Worm (Caenorhabditis elegans): ENCODE results near the gene ifc-1.
A peak's percentile ranks its signal among the peaks of the same experiment; 100 is the strongest.

ifc-1 gene

DNA sequence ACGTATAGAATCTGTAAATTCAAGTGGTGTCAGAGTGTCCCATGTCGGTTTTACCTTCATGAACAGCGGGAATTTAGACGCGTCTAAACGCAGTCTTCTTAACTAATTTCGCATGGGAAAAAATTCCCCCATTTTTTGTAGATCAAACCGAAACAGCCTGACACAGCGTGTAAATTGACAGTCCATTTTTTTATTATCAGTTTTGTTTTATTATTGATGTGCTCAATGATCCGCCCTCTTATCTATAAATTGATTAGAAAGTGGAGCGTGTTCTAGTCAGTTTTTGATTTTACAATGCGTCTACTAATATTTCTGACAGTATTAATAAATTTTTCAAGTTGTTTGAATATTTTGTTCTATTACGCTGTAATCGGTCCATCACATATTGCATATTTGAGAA, 32.1 kb upstream of the ifc-1 start, which contains the start of gene ugt-53 (continued):
- TF ChIP-seq zip-2 (tag; optimal IDR thresholded peaks at IDR 0.05) = no peak
- TF ChIP-seq fkh-10 (GFP tag; optimal IDR thresholded peaks at IDR 0.05) = no peak
- no peak for TF ChIP-seq Y48G9A.11 (GFP tag; IDR thresholded peaks at IDR 0.05)
- TF ChIP-seq nhr-111 (GFP tag; optimal IDR thresholded peaks at IDR 0.05) = no peak
- no peak for TF ChIP-seq aly-2 (tag; optimal IDR thresholded peaks at IDR 0.05)
- TF ChIP-seq jun-1 (tag; optimal IDR thresholded peaks at IDR 0.05) = no peak
- TF ChIP-seq pqm-1 (tag; optimal IDR thresholded peaks at IDR 0.05) = peak; percentile 43
- no peak for TF ChIP-seq daf-19 (GFP tag; conservative IDR thresholded peaks at IDR 0.05)

DNA sequence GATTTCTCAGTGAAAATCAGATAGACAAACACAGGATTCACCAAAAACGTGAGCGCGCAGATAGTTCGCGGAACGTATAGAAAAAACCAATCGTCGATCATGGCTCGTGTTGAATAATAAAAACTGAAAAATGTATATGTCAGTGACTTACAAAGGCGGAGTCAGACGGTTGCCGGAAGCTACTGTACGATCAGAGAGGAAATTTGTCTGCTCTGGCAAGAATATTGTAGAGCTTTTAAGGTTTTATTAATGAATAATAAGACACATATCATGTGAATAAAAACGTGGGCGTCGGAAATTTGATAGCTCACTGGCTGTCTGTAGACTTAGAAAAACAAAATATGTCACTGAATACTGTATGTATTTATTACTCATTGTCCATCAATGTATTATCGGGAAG, 25.7 kb upstream of the ifc-1 start, which contains the start of gene srj-57:
srj-57 (minus strand) TSS at position 101 of the 400 bp plus-strand sequence.
- TF ChIP-seq lir-3 (tag; optimal IDR thresholded peaks at IDR 0.05) = no peak

DNA sequence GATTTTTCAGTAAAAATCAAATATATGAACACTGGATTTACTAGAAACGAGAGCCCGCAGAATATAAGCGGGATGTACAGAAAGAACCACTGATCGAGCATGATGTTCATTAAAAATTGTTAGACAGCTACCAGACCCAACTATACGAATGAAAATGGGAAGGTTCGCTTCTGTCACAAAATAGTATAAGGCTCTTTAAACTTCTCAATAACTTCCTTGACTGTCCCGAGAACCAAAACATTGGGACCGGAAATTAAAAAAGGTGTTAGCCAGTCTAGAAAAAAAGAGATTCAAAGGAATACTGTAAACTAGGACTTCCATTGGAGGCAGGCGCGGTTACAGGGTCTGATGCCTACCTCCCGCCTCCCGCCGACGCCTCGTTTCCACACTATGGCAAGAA, 23.4 kb upstream of the ifc-1 start, which contains the start of gene srj-55:
srj-55 (minus strand) TSS at position 101 of the 400 bp plus-strand sequence.
- TF ChIP-seq pqm-1 (tag; optimal IDR thresholded peaks at IDR 0.05) (no peak), skn-1 (tag; optimal IDR thresholded peaks at IDR 0.05) (no peak), zip-2 (tag; optimal IDR thresholded peaks at IDR 0.05) (no peak)

DNA sequence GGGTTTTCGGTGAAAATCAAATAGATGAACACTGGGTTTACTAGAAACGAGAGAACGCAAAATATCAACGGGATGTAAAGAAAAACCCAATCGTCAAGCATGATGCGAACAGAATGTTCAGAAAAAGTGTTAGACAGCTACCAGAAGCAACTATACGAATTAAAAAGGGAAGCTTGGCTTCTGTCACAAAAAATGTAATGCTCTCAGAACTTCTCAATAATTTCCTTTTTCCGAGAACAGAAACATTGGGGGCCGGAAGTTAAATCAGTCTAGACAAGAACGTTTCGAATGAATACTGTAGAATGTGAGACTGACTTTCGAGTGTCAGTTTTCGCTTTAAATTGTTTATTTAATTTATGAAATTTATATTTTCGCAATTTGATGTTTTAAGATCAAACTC, 21.5 kb upstream of the ifc-1 start, which contains the start of gene srj-54:
srj-54 (minus strand) TSS at position 101 of the 400 bp plus-strand sequence.
- TF ChIP-seq unc-62 (GFP tag; optimal IDR thresholded peaks at IDR 0.05 in 1 of 2) (peak in 1 of 2 experiments; percentile 74), unc-62 (tag; optimal IDR thresholded peaks at IDR 0.05) (no peak), tag-97 (GFP tag; IDR thresholded peaks at IDR 0.05) (no peak)

DNA sequence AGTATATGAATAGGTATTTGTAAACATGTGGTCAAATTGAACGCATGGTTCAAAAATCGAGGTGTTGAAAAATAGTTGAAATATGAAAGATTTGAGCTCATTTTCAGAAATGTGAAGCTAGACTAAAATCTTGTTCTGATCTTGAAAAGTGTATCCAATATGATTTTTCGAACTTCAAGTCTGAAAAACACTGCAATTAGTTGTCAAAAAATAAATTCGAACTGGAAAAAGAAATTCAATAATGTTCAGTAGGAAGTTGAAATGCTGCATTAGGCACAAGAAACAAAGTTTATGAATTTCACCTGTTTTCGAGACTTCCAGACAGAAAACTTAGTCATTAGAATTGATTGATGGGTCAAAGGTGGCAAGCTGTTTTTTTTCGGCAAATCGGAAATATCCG, 19.7 kb upstream of the ifc-1 start, which contains the start of gene srh-270:
srh-270 (minus strand) TSS at position 101 of the 400 bp plus-strand sequence.
- no peak for TF ChIP-seq egl-43 (GFP tag; IDR thresholded peaks at IDR 0.05)
- TF ChIP-seq dpl-1 (GFP tag; optimal IDR thresholded peaks at IDR 0.05) = no peak
- no peak for TF ChIP-seq lir-3 (tag; optimal IDR thresholded peaks at IDR 0.05)
- no peak for TF ChIP-seq unc-130 (GFP tag; optimal IDR thresholded peaks at IDR 0.05)
- no peak for TF ChIP-seq mxl-3 (GFP tag; optimal IDR thresholded peaks at IDR 0.05)
- TF ChIP-seq daf-12 (tag; optimal IDR thresholded peaks at IDR 0.05) = no peak
- TF ChIP-seq aha-1 (tag) = peak; percentile 2
- no peak for TF ChIP-seq nhr-41 (GFP tag; IDR thresholded peaks at IDR 0.05)
- TF ChIP-seq lim-7 (GFP tag; IDR thresholded peaks at IDR 0.05) = no peak
- TF ChIP-seq hlh-30 (tag; optimal IDR thresholded peaks at IDR 0.05; ENCODE audit: insufficient read depth) = no peak
- TF ChIP-seq unc-62 (GFP tag; optimal IDR thresholded peaks at IDR 0.05 in 1 of 2) = peak in 1 of 2 experiments; percentile 17
- no peak for TF ChIP-seq unc-62 (tag; optimal IDR thresholded peaks at IDR 0.05)
- TF ChIP-seq daf-19 (GFP tag; conservative IDR thresholded peaks at IDR 0.05) = no peak
- no peak for TF ChIP-seq gei-8 (GFP tag; optimal IDR thresholded peaks at IDR 0.05)

DNA sequence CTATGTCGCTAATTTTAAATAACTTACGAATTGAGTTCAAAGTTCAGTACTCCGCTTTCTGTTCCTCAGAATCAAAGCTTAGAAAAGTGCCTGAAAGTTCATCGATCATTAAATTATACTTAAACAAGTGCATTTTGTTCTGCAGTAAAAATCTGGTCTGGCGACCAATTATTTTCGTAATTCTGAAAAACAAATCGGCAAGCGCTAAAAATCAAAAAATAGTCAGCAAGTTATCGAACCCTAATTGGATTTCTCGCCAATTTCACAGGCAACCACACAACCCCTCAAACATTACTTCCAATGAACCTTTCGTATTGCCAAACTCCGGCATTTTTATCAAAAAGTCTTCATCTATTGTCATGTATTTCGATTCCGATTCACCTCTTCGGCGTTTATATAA, 18.2 kb upstream of the ifc-1 start, which contains the start of gene srh-272:
srh-272 (plus strand) TSS at position 301 of the 400 bp plus-strand sequence.
- no peak for TF ChIP-seq zfp-2 (tag; optimal IDR thresholded peaks at IDR 0.05)
- TF ChIP-seq fkh-10 (GFP tag; optimal IDR thresholded peaks at IDR 0.05) = no peak

DNA sequence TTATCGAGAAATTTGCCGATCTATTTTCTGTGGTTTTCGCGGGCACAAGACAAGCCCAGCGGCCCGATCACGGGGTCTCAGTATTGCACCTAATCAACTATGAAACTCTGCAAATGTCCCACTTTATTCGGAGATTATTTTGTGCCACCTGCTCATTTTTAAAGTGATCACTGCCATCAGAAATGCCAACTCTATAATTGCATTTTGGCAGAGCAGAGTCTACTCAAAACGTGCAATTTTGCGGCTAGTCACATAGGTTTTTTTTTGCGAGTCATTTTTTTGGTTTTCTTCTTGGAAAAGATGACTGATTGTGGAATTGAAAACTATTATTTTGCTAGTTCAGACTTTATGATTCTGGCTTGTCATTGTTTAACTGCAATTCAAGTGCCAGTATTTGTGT, 16.3 kb upstream of the ifc-1 start, which contains the start of gene srh-240:
srh-240 (plus strand) TSS at position 301 of the 400 bp plus-strand sequence.
- TF ChIP-seq ctbp-1 (GFP tag; IDR thresholded peaks at IDR 0.05) (no peak), nhr-41 (GFP tag; IDR thresholded peaks at IDR 0.05) (no peak), fkh-10 (GFP tag; optimal IDR thresholded peaks at IDR 0.05) (no peak), set-16 (GFP tag; IDR thresholded peaks at IDR 0.05) (no peak), dmd-9 (GFP tag; IDR thresholded peaks at IDR 0.05) (no peak), hmg-1.1 (GFP tag; IDR thresholded peaks at IDR 0.05) (no peak), nhr-25 (tag; optimal IDR thresholded peaks at IDR 0.05; ENCODE audit: borderline replicate concordance, insufficient read depth) (no peak), madf-9 (GFP tag; conservative IDR thresholded peaks at IDR 0.05) (no peak), tra-1 (GFP tag; IDR thresholded peaks at IDR 0.05) (no peak), zfp-3 (GFP tag; conservative IDR thresholded peaks at IDR 0.05) (no peak), vab-7 (GFP tag; IDR thresholded peaks at IDR 0.05) (no peak), hlh-11 (tag; optimal IDR thresholded peaks at IDR 0.05) (no peak), mdt-29 (GFP tag; IDR thresholded peaks at IDR 0.05) (no peak), spr-3 (GFP tag; optimal IDR thresholded peaks at IDR 0.05) (no peak)

Measured in whole organism, L4 larva.